Worm (Caenorhabditis elegans): Measurements from ENCODE around the gene str-102.

DNA sequence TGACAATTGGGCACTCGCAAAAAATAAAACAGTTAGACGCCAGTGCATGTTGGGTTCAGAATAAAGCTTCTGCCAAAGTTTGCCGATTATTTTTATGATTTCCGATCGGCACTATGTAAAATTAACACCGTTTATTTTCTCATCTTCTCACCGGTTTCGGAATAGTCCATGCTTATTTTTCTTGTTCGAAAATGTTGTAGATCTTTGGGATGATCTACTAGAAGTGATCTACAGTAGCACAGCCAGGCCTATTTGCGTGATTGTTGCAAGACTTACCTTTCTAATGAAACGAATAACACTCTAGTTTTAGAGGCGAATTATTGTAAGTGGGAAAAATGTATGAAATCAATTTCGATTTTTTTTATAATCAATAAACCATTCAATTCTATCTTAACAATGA lies 34.2 kb upstream of the str-102 start, which contains the start of gene clec-231:
- no peak for TF ChIP-seq lin-39 (tag; optimal IDR thresholded peaks at IDR 0.05)
- TF ChIP-seq elt-3 (tag; optimal IDR thresholded peaks at IDR 0.05), result no peak
- no peak for TF ChIP-seq fos-1 (tag; optimal IDR thresholded peaks at IDR 0.05)
- TF ChIP-seq nhr-23 (tag; optimal IDR thresholded peaks at IDR 0.05), result no peak

Data from whole organism, L3 larva.